Worm (Caenorhabditis elegans): ENCODE results near the gene egl-13.

Gene egl-13

DNA sequence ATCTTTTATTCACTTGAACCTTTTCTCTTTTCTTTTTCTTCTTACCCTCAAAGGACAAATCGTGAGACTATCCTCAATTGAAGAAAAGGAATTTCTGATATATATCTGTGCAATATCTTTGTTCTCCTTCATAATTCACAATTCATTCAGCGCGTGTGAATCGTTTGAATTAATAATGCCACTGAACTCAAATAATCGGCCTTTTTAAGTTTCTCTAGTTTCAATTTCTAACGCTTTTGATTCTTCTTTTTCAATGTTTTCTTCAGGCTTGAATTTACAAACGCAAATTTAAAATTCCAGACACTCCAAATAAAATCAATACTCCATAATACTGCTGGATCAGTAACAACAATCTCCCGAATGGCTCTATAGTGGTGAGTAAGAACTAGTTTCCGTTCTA, at the start of gene egl-13:
Gene egl-13, plus strand, starts transcription at position 301 of the 400 bp plus-strand sequence.
- TF ChIP-seq unc-62 (GFP tag; optimal IDR thresholded peaks at IDR 0.05), result no peak

DNA sequence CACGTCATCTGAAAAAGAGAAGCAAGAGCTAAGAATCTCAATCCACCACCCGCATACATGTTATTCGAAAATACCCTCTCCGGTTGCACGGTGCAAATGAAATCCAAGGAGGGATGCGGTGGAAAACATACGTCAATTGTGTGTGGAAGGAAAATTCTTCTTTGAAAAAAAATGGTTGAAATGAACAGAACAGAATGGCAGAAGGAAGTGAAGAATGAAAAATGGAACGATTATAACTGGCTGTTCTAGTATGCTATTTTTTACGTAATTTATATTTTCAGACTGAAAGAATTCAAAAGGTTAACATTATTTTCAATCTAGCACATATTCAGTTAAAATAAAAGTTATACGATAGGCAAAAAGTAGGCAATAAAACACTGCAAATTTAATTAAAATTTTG, 47.6 kb upstream of the egl-13 start:
- no peak for TF ChIP-seq unc-62 (GFP tag; optimal IDR thresholded peaks at IDR 0.05)

- TF ChIP-seq unc-62 (GFP tag; optimal IDR thresholded peaks at IDR 0.05), result no peak
These were observed 41.8 kb upstream of the egl-13 start for ce11 chrX:5621793-5622192.

DNA sequence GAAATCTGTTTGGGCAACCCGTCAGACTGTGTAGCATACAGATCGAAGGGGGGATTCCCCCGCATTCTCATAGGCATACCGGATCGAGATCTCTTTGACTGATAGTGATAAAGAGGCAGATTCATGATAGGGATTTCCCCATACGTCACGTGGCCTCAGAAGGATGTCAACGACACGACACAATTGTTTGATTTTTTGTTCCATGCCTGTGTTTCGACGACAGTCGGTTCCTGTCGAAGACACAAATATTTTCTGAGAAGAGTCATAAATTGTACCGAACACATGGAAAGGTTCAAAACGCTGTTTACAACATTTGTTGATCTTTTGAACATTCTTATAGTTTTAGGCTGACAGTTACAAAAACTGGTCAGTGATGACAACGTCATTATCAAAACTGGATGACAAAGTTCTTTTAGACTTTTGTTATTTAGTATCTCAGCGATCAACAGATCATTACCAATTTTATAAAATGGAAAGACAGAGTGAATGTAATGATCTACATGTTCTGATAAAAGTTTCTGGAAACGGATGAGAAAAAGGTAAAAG, 35.1 kb upstream of the egl-13 start:
- no peak for TF ChIP-seq unc-62 (GFP tag; optimal IDR thresholded peaks at IDR 0.05)

ce11 chrX:5629941-5630340, 33.7 kb upstream of the egl-13 start, which contains the start of gene argn-1:
Gene argn-1 (plus strand): TSS chrX:5630023.
- TF ChIP-seq unc-62 (GFP tag; optimal IDR thresholded peaks at IDR 0.05), result no peak

DNA sequence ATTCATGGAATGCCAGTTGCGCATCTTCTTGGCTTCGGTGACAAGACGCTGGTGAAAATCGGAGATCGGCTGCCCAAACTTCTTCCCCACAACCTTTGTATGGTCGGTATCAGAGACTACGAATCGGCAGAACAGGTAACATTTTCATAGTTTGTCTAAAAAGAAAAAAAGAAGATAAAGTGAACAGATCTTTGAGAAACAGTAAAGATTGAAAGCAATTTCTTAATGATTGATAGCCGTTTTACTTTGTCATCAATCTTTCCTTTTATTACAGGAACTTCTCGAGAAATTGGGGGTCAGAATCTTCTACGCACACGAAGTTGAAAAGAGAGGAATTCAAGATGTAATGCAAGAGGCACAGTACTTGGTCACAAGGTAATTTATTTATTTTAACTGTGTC, 32.6 kb upstream of the egl-13 start:
- TF ChIP-seq unc-62 (GFP tag; optimal IDR thresholded peaks at IDR 0.05), result no peak

DNA sequence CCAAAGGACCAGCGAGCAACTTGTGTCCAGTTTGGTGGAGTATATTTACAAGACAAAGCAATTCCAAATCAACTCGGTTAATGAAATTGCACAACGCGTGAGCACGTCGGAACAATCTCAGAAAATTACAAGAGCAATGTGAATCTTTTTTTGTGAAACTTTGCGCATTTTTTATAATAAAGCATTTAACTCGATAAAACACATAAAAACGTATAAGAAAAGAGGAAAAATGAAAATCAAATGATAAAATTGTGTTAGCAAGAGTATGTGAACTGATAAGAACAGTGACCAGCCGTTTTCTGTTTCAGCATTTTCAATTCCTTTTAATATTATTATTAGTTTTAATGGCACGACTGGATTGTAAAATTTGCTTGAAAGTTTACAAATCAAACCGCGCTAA, 32.0 kb upstream of the egl-13 start, which contains the start of gene T22B7.8:
Gene T22B7.8, plus strand, starts transcription at position 301 of the 400 bp plus-strand sequence.
- TF ChIP-seq unc-62 (GFP tag; optimal IDR thresholded peaks at IDR 0.05), result no peak

DNA sequence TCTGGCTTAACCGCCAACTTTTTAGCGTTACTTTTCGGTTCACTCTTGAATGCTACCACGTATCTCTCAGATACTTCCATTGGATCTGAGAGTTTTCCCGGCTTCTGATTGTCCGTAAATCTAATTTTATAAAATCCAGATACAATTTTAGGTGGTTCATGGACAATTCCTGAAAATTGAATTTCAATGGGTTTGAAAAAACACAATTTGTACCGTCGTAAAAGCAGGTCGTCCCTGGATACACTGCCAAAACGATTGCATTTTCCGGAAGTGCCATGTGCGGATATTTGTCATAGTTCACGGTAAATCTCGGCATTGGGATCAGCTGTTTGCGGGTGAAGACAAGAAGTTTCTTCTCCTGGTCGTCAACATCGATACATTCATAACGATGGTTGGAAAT, 24.1 kb upstream of the egl-13 start:
- no peak for TF ChIP-seq unc-62 (GFP tag; optimal IDR thresholded peaks at IDR 0.05)

DNA sequence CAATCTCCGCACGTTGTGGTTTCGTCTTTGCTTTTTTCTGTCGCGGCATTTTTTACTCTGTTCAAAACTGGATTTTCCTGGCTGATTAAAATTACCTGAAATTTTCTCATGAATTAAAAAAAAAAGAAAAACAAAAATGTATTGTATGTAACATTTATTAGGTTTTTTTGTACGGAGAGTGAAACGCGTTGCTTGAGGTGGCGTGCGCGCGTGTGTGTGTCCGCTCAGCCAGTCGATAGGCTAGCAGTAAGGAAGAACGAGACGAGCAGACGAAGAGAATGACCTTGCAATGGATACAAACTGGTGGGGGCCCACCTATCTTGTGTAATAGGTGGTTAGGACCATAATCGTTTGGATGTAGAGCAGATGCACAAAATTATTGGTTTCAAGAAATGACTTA, 22.3 kb upstream of the egl-13 start, which contains the start of gene T22B7.4:
Gene T22B7.4, minus strand, starts transcription at position 101 of the 400 bp plus-strand sequence.
- TF ChIP-seq unc-62 (GFP tag; optimal IDR thresholded peaks at IDR 0.05), result no peak

ce11 chrX:5644112-5644511, 19.5 kb upstream of the egl-13 start:
- no peak for TF ChIP-seq unc-62 (GFP tag; optimal IDR thresholded peaks at IDR 0.05)

DNA sequence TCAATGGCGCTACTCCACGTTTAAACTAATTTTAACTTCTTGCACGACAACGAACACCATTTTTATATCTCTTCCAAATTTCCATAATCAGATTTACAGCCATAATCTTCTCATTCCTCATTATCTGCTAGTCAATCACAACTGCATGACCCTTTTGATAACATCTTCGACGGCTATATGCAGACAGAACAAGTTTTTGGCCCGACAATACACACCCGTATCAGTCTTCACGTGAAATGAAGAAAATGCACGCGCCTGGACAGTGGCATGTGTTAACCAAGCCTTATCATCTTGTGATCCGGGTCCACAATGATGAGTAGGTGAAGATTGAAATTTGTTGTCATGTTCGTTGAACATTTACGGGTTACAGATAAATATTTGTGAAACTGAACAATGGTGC, 18.0 kb upstream of the egl-13 start:
- TF ChIP-seq unc-62 (GFP tag; optimal IDR thresholded peaks at IDR 0.05), result no peak

- no peak for TF ChIP-seq unc-62 (GFP tag; optimal IDR thresholded peaks at IDR 0.05)
These were observed 16.6 kb upstream of the egl-13 start, which contains the start of gene T22B7.3 for ce11 chrX:5646951-5647423. Gene T22B7.3 (plus strand): TSS chrX:5647373.

DNA sequence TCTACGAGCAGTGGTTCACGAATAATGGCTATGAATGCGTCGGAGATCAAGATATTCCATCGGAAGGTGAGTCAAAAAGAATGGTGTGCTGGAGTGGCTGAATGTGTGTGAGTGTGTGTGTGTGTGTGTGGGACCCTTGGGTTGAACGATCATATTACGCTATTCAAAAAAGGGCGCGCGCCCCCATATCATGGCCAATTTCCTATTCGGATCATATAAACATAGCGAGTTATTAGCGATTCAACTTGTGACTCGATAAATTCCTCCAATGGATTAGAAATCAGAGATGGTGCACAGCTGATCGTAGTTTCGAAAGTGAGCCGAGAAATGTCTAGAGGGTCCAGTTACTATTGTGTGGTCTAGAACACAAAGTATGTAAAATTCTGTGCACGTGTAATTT, 15.8 kb upstream of the egl-13 start, which contains the start of gene srv-7:
Gene srv-7, minus strand, starts transcription at position 101 of the 400 bp plus-strand sequence.
- TF ChIP-seq unc-62 (GFP tag; optimal IDR thresholded peaks at IDR 0.05), result no peak

DNA sequence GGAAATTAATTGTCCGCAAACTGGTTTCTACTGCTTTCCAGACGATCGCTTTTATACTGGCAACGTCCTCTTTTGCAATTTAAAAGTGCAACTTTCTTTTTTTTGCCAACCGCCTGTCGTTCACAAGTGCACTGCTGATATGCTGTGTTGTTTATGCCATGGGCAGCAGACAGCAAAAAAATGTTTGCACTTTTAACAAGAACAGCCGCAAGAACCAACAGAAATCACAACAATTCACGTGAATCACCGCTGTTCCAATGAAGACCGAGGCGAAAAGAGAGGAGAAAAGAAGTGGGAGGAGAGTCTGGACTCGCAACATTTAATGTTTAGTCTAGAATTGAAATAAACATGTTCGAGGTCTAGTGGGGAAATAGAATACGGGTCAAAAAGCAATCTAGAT, 9.8 kb upstream of the egl-13 start, which contains the start of gene T22B7.7:
Gene T22B7.7, minus strand, starts transcription at position 262 of the 400 bp plus-strand sequence.
- TF ChIP-seq unc-62 (GFP tag; optimal IDR thresholded peaks at IDR 0.05), result no peak

ce11 chrX:5655601-5656000, 8.0 kb upstream of the egl-13 start:
- TF ChIP-seq unc-62 (GFP tag; optimal IDR thresholded peaks at IDR 0.05), result no peak

ce11 chrX:5659614-5660013, 4.0 kb upstream of the egl-13 start, which contains the start of gene T22B7.22:
Gene T22B7.22 (plus strand): TSS chrX:5659967.
- TF ChIP-seq unc-62 (GFP tag; optimal IDR thresholded peaks at IDR 0.05), result no peak

DNA sequence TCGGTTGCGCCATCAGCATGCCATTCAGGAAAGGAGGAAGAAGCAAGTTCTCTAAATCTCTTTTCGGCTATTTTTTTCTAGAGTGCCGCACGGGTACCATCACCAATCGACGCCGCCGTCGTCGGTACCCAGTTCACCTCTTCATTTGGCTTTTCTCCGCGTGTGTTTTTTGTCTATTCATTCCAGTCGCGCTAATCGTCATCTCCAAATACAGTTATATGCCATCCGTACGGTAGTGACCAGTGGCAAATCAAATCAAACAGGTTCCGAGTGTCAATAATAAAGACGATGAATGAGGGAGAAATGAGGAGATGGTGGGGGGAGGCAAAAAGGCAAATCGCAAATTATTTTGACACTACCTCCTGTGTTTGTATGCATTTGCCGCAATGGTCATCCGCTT, 2.5 kb upstream of the egl-13 start:
- no peak for TF ChIP-seq unc-62 (GFP tag; optimal IDR thresholded peaks at IDR 0.05)

DNA sequence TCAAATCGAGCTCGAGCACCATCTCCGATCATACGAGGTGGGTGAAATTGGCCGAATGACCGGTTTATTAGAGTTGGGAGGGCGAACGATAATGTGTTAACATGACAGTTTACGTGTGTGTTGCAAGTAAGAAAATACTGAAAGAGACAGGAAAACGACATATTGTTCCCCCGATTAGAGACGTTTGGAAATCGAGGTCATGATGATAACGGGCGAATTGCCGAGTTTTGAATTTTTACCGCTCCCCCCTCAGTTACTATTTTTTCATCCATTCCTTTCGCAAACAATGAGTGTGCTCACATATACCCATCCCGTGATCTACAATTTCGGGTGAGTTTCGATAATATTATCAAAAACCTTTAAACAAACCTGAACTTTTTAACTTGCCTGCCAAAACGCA, 6.1 kb downstream of the egl-13 start:
- TF ChIP-seq unc-62 (GFP tag; optimal IDR thresholded peaks at IDR 0.05), result no peak

All from whole organism, dauer.